Fruit fly (Drosophila melanogaster): ENCODE measurements around the gene Hipk.

Hipk gene

DNA sequence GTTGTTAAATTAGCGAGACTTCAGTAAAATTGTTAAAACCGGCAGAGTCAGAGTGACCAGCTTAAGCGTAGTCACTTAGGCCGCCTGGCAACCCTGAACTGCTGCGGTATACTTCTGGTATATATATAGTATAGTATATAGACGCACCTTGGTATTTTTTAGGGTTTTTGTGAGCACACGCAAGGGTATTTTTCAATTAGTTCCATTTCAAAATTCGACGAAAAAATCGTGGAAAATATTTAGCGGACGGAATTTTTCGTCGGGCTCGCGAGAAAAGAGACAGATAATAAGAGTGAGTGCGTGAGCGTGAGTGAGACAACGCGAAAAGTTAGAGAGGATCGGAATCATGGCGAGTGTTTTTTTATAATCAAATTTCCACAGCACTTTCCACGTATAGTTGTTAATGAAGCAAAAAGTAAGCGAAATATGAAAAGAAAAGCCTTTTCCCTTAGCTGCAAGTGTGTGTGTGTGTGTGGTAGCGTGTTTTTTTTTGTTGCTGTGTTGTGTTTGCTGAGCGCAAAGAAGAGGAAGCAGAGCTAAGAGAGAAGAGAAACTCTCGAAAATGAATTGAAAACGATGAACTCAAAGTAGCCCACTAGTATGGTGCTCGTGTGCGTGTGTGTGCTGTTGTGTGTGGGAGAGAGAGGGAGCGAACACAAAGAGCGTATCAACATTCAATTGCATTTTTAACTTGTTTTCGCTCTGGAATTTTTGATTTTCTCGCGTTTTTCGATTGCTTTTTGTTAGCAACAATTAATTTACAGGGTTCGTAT lies at the start of gene Hipk, which contains the start of gene Cypl (continued):
- TF ChIP-seq wor (GFP tag; IDR thresholded peaks at IDR 0.05): no peak
- peak; percentile 62 for TF ChIP-seq Sin3A (optimal IDR thresholded peaks at IDR 0.05)
- TF ChIP-seq Lpt (GFP tag; optimal IDR thresholded peaks at IDR 0.05): no peak
- no peak for TF ChIP-seq CG11247 (GFP tag; IDR thresholded peaks at IDR 0.05)
- TF ChIP-seq CG6689 (GFP tag; IDR thresholded peaks at IDR 0.05): no peak
- peak; percentile 52 for TF ChIP-seq CG13287 (GFP tag; IDR thresholded peaks at IDR 0.05; ENCODE audit: partially characterized antibody)
- no peak for TF ChIP-seq trh (GFP tag; optimal IDR thresholded peaks at IDR 0.05)
- TF ChIP-seq Rx (GFP tag; IDR thresholded peaks at IDR 0.05): no peak
- peak; percentile 38 for TF ChIP-seq B-H2 (GFP tag; optimal IDR thresholded peaks at IDR 0.05)
- peak; percentile 13 for TF ChIP-seq sug (tag; optimal IDR thresholded peaks at IDR 0.05)
- peak; percentile 68; the same call in 2 of the 3 replicates for TF ChIP-seq CG6791 (GFP tag; IDR thresholded peaks at IDR 0.05; ENCODE audit: partially characterized antibody)
- peak; percentile 26; the same call in 1 of the 2 replicates for TF ChIP-seq ssp (GFP tag; IDR thresholded peaks at IDR 0.05)
- peak; percentile 27 for TF ChIP-seq pb (GFP tag; optimal IDR thresholded peaks at IDR 0.05)
- TF ChIP-seq gcm2 (GFP tag; optimal IDR thresholded peaks at IDR 0.05): no peak
- TF ChIP-seq Poxn (GFP tag; IDR thresholded peaks at IDR 0.05): no peak
- TF ChIP-seq CG43689 (GFP tag; IDR thresholded peaks at IDR 0.05): no peak
- peak; percentile 33 for TF ChIP-seq CG3838 (GFP tag; optimal IDR thresholded peaks at IDR 0.05)
- TF ChIP-seq CG18476 (GFP tag; optimal IDR thresholded peaks at IDR 0.05): peak; percentile 30
- TF ChIP-seq CG3995 (GFP tag; optimal IDR thresholded peaks at IDR 0.05): peak; percentile 9
- TF ChIP-seq Hr39 (optimal IDR thresholded peaks at IDR 0.05): no peak
- TF ChIP-seq Nf-YA (GFP tag; IDR thresholded peaks at IDR 0.05): no peak
- no peak for TF ChIP-seq CG4424 (GFP tag; optimal IDR thresholded peaks at IDR 0.05)
- TF ChIP-seq tx (GFP tag; optimal IDR thresholded peaks at IDR 0.05): no peak
- TF ChIP-seq wek (GFP tag; optimal IDR thresholded peaks at IDR 0.05): no peak
- peak; percentile 54 for TF ChIP-seq CG32772 (GFP tag; IDR thresholded peaks at IDR 0.05)
- no peak for TF ChIP-seq tgo (GFP tag; IDR thresholded peaks at IDR 0.05)
- no peak for TF ChIP-seq br (optimal IDR thresholded peaks at IDR 0.05)
- no peak for TF ChIP-seq CG8359 (GFP tag; optimal IDR thresholded peaks at IDR 0.05; ENCODE audit: borderline replicate concordance)
- peak; percentile 21; the same call in 1 of the 2 replicates for TF ChIP-seq slbo (GFP tag; IDR thresholded peaks at IDR 0.05)
- TF ChIP-seq CG13775 (GFP tag; optimal IDR thresholded peaks at IDR 0.05): peak; percentile 6
- no peak for TF ChIP-seq Hr78 (GFP tag; optimal IDR thresholded peaks at IDR 0.05)
- TF ChIP-seq bigmax (GFP tag; optimal IDR thresholded peaks at IDR 0.05): no peak
- peak; percentile 21 for TF ChIP-seq CG1792 (GFP tag; optimal IDR thresholded peaks at IDR 0.05)
- TF ChIP-seq CG16815 (GFP tag; optimal IDR thresholded peaks at IDR 0.05): no peak
- no peak for TF ChIP-seq Hey (tag; optimal IDR thresholded peaks at IDR 0.05)
- no peak for TF ChIP-seq pfk (GFP tag; optimal IDR thresholded peaks at IDR 0.05)
- TF ChIP-seq Spps (tag; optimal IDR thresholded peaks at IDR 0.05): no peak
- TF ChIP-seq mirr (GFP tag; optimal IDR thresholded peaks at IDR 0.05): peak; percentile 50
- TF ChIP-seq crc (GFP tag; optimal IDR thresholded peaks at IDR 0.05): no peak
- peak; percentile 27 for TF ChIP-seq ERR (GFP tag; optimal IDR thresholded peaks at IDR 0.05)
- peak; percentile 3 for TF ChIP-seq HLH54F (GFP tag; optimal IDR thresholded peaks at IDR 0.05)
- TF ChIP-seq CG11695 (GFP tag; IDR thresholded peaks at IDR 0.05): no peak
- no peak for TF ChIP-seq ac (GFP tag; optimal IDR thresholded peaks at IDR 0.05)
- TF ChIP-seq klu (GFP tag; IDR thresholded peaks at IDR 0.05): no peak
- TF ChIP-seq H15 (GFP tag; IDR thresholded peaks at IDR 0.05): no peak
- 0 out of 2 replicates have a peak, but pooled peaks have one; percentile 41 for TF ChIP-seq CG4360 (GFP tag; IDR thresholded peaks at IDR 0.05)
- TF ChIP-seq CTCF (GFP tag; optimal IDR thresholded peaks at IDR 0.05): no peak
- TF ChIP-seq Doc3 (GFP tag; IDR thresholded peaks at IDR 0.05; ENCODE audit: partially characterized antibody): peak; percentile 18; the same call in 1 of the 3 replicates
- no peak for TF ChIP-seq slp2 (GFP tag; optimal IDR thresholded peaks at IDR 0.05)
- TF ChIP-seq CG9727 (GFP tag; optimal IDR thresholded peaks at IDR 0.05): peak; percentile 52
- TF ChIP-seq rib (GFP tag; IDR thresholded peaks at IDR 0.05): no peak
- TF ChIP-seq Dfd (GFP tag; optimal IDR thresholded peaks at IDR 0.05): no peak

All from whole organism, embryonic.